Fruit fly (Drosophila melanogaster): Measurements from ENCODE around the gene da.

DNA sequence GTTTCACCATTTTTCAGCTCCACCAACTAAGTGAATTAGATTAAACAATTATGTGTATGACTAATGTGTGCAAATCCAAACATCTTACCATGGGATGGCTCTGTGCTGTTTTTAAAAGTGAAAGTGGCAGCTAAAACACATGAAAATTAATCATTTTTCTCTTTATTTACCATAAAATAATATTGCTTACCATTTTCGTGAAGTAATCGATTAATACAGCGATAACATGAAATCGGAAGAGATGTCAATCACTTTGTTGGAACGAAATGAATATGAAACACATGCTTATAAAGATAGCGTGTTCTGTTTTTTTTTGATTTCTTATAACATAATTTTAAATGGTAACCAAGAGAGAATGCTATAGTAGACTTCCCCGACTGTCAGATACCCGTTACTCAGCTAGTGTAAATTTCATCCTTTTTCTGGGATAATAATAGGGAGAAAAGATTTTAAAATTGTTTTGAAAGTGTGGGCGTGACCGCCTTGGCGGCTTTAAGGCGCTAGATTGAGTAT is 16.0 kb downstream of the da start:
- TF ChIP-seq gl (tag; optimal IDR thresholded peaks at IDR 0.05) (no peak), CG15710 (tag; optimal IDR thresholded peaks at IDR 0.05) (no peak), CG10348 (GFP tag; IDR thresholded peaks at IDR 0.05) (no peak), CG12605 (GFP tag; IDR thresholded peaks at IDR 0.05) (no peak)
